Worm (Caenorhabditis elegans) whole organism, young adult: Measurements from ENCODE around the gene srg-29.

Experiments used
- B0019.2 ChIP-seq: fragments of 200-800 bp; sonication (Bioruptor generic); conservative IDR thresholded peaks from 2 replicates; pipeline ENCODE4 v1.3.6; 2022; ENCODE audit warnings: missing genetic modification reagents, missing genetic modification characterization, missing compliant biosample characterization
- C17E4.6 ChIP-seq: fragments of 200-800 bp; sonication (Bioruptor generic); IDR thresholded peaks from 2 replicates; pipeline ENCODE4 v1.3.6; 2022; ENCODE audit warnings: missing genetic modification reagents, missing genetic modification characterization, missing compliant biosample characterization
- F49E8.2 ChIP-seq: sonication (generic microtip); optimal IDR thresholded peaks from 3 replicates; lab custom pipeline; 2017; ENCODE audit warnings: missing genetic modification characterization, mild to moderate bottlenecking, missing compliant biosample characterization, antibody characterized with exemption, moderate library complexity; ENCODE audit not compliant: insufficient read depth
- K11D2.4 ChIP-seq: fragments of 200-800 bp; sonication (Bioruptor generic); IDR thresholded peaks from 2 replicates; pipeline ENCODE4 v1.3.6; 2022; ENCODE audit warnings: missing genetic modification reagents, missing genetic modification characterization, missing compliant biosample characterization
- Y79H2A.3 ChIP-seq: fragments of 200-800 bp; sonication (Bioruptor generic); conservative IDR thresholded peaks from 2 replicates; pipeline ENCODE4 v1.3.6; 2022; ENCODE audit warnings: missing genetic modification reagents, missing genetic modification characterization, missing compliant biosample characterization
- attf-5 ChIP-seq: fragments of 200-800 bp; sonication (Bioruptor generic); optimal IDR thresholded peaks from 2 replicates; lab custom pipeline; 2018; ENCODE audit warnings: mild to moderate bottlenecking, missing genetic modification characterization, missing compliant biosample characterization
- ceh-100 ChIP-seq: fragments of 200-800 bp; sonication (Bioruptor generic); IDR thresholded peaks from 2 replicates; pipeline ENCODE4 v1.3.6; 2022; ENCODE audit warnings: missing genetic modification reagents, missing genetic modification characterization, missing compliant biosample characterization
- ceh-27 ChIP-seq: fragments of 200-800 bp; sonication (Bioruptor generic); optimal IDR thresholded peaks from 2 replicates; lab custom pipeline; 2018; ENCODE audit warnings: mild to moderate bottlenecking, missing genetic modification characterization, moderate library complexity, missing compliant biosample characterization
- die-1 ChIP-seq: sonication (generic microtip); optimal IDR thresholded peaks from 2 replicates; lab custom pipeline; 2016; ENCODE audit warnings: missing genotype, mild to moderate bottlenecking, missing genetic modification characterization, missing compliant biosample characterization
- dox-1 ChIP-seq: fragments of 200-800 bp; sonication (Bioruptor generic); IDR thresholded peaks from 2 replicates; pipeline ENCODE4 v1.3.6; 2022; ENCODE audit warnings: missing genetic modification reagents, missing genetic modification characterization, missing compliant biosample characterization
- dpff-1 ChIP-seq: sonication (generic microtip); optimal IDR thresholded peaks from 2 replicates; lab custom pipeline; 2017; ENCODE audit warnings: mild to moderate bottlenecking, missing genetic modification characterization, missing compliant biosample characterization
- egl-44 ChIP-seq: fragments of 200-800 bp; sonication (Bioruptor generic); IDR thresholded peaks from 2 replicates; pipeline ENCODE4 v1.3.6; 2022; ENCODE audit warnings: missing genetic modification reagents, missing genetic modification characterization, missing compliant biosample characterization
- egrh-3 ChIP-seq: fragments of 200-800 bp; sonication (Bioruptor generic); IDR thresholded peaks from 2 replicates; pipeline ENCODE4 v1.3.6; 2022; ENCODE audit warnings: missing genetic modification reagents, missing genetic modification characterization, missing compliant biosample characterization
- ekl-4 ChIP-seq: fragments of 200-800 bp; sonication (Bioruptor generic); IDR thresholded peaks from 2 replicates; pipeline ENCODE4 v1.3.6; 2022; ENCODE audit warnings: missing genetic modification reagents, missing genetic modification characterization, missing compliant biosample characterization
- fkh-3 ChIP-seq: sonication (generic microtip); optimal IDR thresholded peaks from 2 replicates; lab custom pipeline; 2016; ENCODE audit warnings: mild to moderate bottlenecking, missing genetic modification characterization, missing compliant biosample characterization
- gei-17 ChIP-seq: fragments of 200-800 bp; sonication (Bioruptor generic); optimal IDR thresholded peaks from 2 replicates; lab custom pipeline; 2018; ENCODE audit warnings: mild to moderate bottlenecking, missing genetic modification characterization, missing compliant biosample characterization
- him-1 ChIP-seq: sonication (generic microtip); optimal IDR thresholded peaks from 2 replicates; lab custom pipeline; 2016; ENCODE audit warnings: missing genotype, missing genetic modification reagents, missing genetic modification characterization, missing compliant biosample characterization
- hlh-12 ChIP-seq: sonication (generic microtip); optimal IDR thresholded peaks from 2 replicates; lab custom pipeline; 2016; ENCODE audit warnings: missing genetic modification characterization, missing compliant biosample characterization
- hsf-1 ChIP-seq: fragments of 200-800 bp; sonication (Bioruptor generic); IDR thresholded peaks from 2 replicates; pipeline ENCODE4 v1.3.6; 2022; ENCODE audit warnings: missing genetic modification reagents, missing genetic modification characterization, missing compliant biosample characterization
- let-607 ChIP-seq, 2 experiments: fragments of 200-800 bp in 1 of 2; sonication (Bioruptor generic) in 1 of 2; sonication (generic microtip) in 1 of 2; optimal IDR thresholded peaks; 2 replicates each; lab custom pipeline; 2016 to 2018; ENCODE audit warnings: mild to moderate bottlenecking in 2 of 2, missing compliant biosample characterization in 2 of 2, missing genetic modification characterization in 2 of 2, moderate library complexity in 2 of 2, missing genotype in 1 of 2
- lin-35 ChIP-seq, 3 experiments: fragments of 150-350 bp in 2 of 3; sonication (generic microtip) in 1 of 3; optimal IDR thresholded peaks; 2 replicates each; lab custom pipeline; 2014 to 2018; ENCODE audit warnings: missing biosample characterization in 3 of 3, missing genetic modification characterization in 3 of 3, missing genetic modification reagents in 3 of 3
- lsy-27 ChIP-seq: sonication (generic microtip); optimal IDR thresholded peaks from 2 replicates; lab custom pipeline; 2017; ENCODE audit warnings: missing genetic modification characterization, mild to moderate bottlenecking, missing compliant biosample characterization, antibody characterized with exemption, missing genotype, borderline replicate concordance; ENCODE audit not compliant: insufficient read depth
- madf-10 ChIP-seq: sonication (generic microtip); optimal IDR thresholded peaks from 2 replicates; lab custom pipeline; 2016; ENCODE audit warnings: mild to moderate bottlenecking, missing genetic modification characterization, missing compliant biosample characterization
- madf-3 ChIP-seq: fragments of 200-800 bp; sonication (Bioruptor generic); IDR thresholded peaks from 2 replicates; pipeline ENCODE4 v1.3.6; 2022; ENCODE audit warnings: missing genetic modification reagents, missing genetic modification characterization, missing compliant biosample characterization
- nfyb-1 ChIP-seq: fragments of 200-800 bp; sonication (Bioruptor generic); IDR thresholded peaks from 2 replicates; pipeline ENCODE4 v1.3.6; 2022; ENCODE audit warnings: missing genetic modification reagents, missing genetic modification characterization, missing compliant biosample characterization
- nhr-80 ChIP-seq: sonication (generic microtip); optimal IDR thresholded peaks from 2 replicates; lab custom pipeline; 2016; ENCODE audit warnings: missing genetic modification characterization, missing compliant biosample characterization
- pbrm-1 ChIP-seq: fragments of 200-800 bp; sonication (Bioruptor generic); IDR thresholded peaks from 2 replicates; pipeline ENCODE4 v1.3.6; 2022; ENCODE audit warnings: missing genetic modification reagents, missing genetic modification characterization, missing compliant biosample characterization
- rcor-1 ChIP-seq: fragments of 200-800 bp; sonication (Bioruptor generic); IDR thresholded peaks from 2 replicates; pipeline ENCODE4 v1.3.6; 2022; ENCODE audit warnings: missing genetic modification reagents, missing genetic modification characterization, missing compliant biosample characterization
- snpc-1.1 ChIP-seq: sonication (generic microtip); optimal IDR thresholded peaks from 2 replicates; lab custom pipeline; 2017; ENCODE audit warnings: missing genetic modification characterization, mild to moderate bottlenecking, missing compliant biosample characterization, antibody characterized with exemption, moderate library complexity, missing genotype, missing genetic modification reagents; ENCODE audit not compliant: insufficient read depth
- tlf-1 ChIP-seq: fragments of 200-800 bp; sonication (Bioruptor generic); optimal IDR thresholded peaks from 2 replicates; lab custom pipeline; 2018; ENCODE audit warnings: mild to moderate bottlenecking, missing genetic modification characterization, missing compliant biosample characterization
- unc-130 ChIP-seq: sonication (generic microtip); optimal IDR thresholded peaks from 2 replicates; lab custom pipeline; 2016; ENCODE audit warnings: missing genetic modification reagents, missing genetic modification characterization, missing compliant biosample characterization
- unc-62 ChIP-seq: fragments of 150-350 bp; optimal IDR thresholded peaks from 2 replicates; lab custom pipeline; 2014; ENCODE audit warnings: missing biosample characterization, missing genetic modification reagents, missing genetic modification characterization
- ztf-6 ChIP-seq: fragments of 200-800 bp; sonication (Bioruptor generic); IDR thresholded peaks from 2 replicates; pipeline ENCODE4 v1.3.6; 2022; ENCODE audit warnings: missing genetic modification reagents, missing genetic modification characterization, missing compliant biosample characterization

The srg-29 gene

ce11 chrV:5345419-5345818, 8.4 kb downstream of the srg-29 start, which contains the start of gene srg-25 (continued):
- TF ChIP-seq K11D2.4 (GFP tag; lab: Robert Waterston, UW) = no peak
- TF ChIP-seq snpc-1.1 (tag; lab: Kevin White, UChicago) = no peak
- no peak for TF ChIP-seq madf-3 (GFP tag; lab: Robert Waterston, UW)

ce11 chrV:5349471-5349870, 12.5 kb downstream of the srg-29 start, which contains the start of gene T09D3.3:
TSS of gene T09D3.3 (minus strand) at chrV:5349571.
- TF ChIP-seq egl-44 (GFP tag; lab: Robert Waterston, UW) = no peak
- TF ChIP-seq hsf-1 (GFP tag; lab: Robert Waterston, UW) = no peak
- no peak for TF ChIP-seq let-607 (tag; optimal IDR thresholded peaks at IDR 0.05; lab: Kevin White, UChicago)
- no peak for TF ChIP-seq fkh-3 (tag; lab: Kevin White, UChicago)
- no peak for TF ChIP-seq unc-130 (GFP tag; lab: Kevin White, UChicago)
- no peak for TF ChIP-seq attf-5 (GFP tag; lab: Kevin White, UChicago)
- TF ChIP-seq nfyb-1 (GFP tag; lab: Robert Waterston, UW) = no peak
- TF ChIP-seq pbrm-1 (GFP tag; lab: Robert Waterston, UW) = no peak
- TF ChIP-seq rcor-1 = no peak
- no peak for TF ChIP-seq lsy-27 (tag; lab: Kevin White, UChicago)
- TF ChIP-seq Y79H2A.3 (GFP tag; lab: Robert Waterston, UW) = no peak

ce11 chrV:5351483-5351882, 14.5 kb downstream of the srg-29 start, which contains the start of gene srd-9:
TSS of gene srd-9 (plus strand) at chrV:5351783.
- TF ChIP-seq him-1 (tag; lab: Kevin White, UChicago) (no peak), B0019.2 (no peak), dox-1 (GFP tag; lab: Robert Waterston, UW) (no peak), ceh-100 (GFP tag; lab: Robert Waterston, UW) (no peak), nfyb-1 (GFP tag; lab: Robert Waterston, UW) (no peak), ztf-6 (GFP tag; lab: Robert Waterston, UW) (no peak), madf-10 (no peak), ekl-4 (GFP tag; lab: Robert Waterston, UW) (no peak), gei-17 (GFP tag; lab: Kevin White, UChicago) (no peak), tlf-1 (GFP tag; lab: Kevin White, UChicago) (no peak), egrh-3 (no peak), die-1 (tag; lab: Kevin White, UChicago) (no peak)
- TF ChIP-seq, all 124 proteins: peak for 0

- TF ChIP-seq dpff-1 (tag; lab: Kevin White, UChicago) (no peak), ztf-6 (GFP tag; lab: Robert Waterston, UW) (no peak), lin-35 (GFP tag; optimal IDR thresholded peaks at IDR 0.05; lab: Kevin White, UChicago) (no peak), nhr-80 (tag; lab: Kevin White, UChicago) (no peak)
These were observed 21.8 kb downstream of the srg-29 start, which contains the start of gene nhr-216 for ce11 chrV:5358772-5359171. TSS of gene nhr-216 (minus strand) at chrV:5358872.

ce11 chrV:5362220-5362619, 25.2 kb downstream of the srg-29 start:
- TF ChIP-seq nhr-80 (tag; lab: Kevin White, UChicago) (no peak), F49E8.2 (tag; lab: Kevin White, UChicago) (no peak), ceh-27 (GFP tag; lab: Kevin White, UChicago) (no peak), unc-62 (GFP tag; lab: Kevin White, UChicago) (no peak), K11D2.4 (GFP tag; lab: Robert Waterston, UW) (no peak), C17E4.6 (no peak), ztf-6 (GFP tag; lab: Robert Waterston, UW) (no peak), hlh-12 (tag; lab: Kevin White, UChicago) (no peak)
